Worm (Caenorhabditis elegans) whole organism, L3 larva: ENCODE measurements around the gene F10D7.4.

ENCODE experiments used
- ZK546.5 ChIP-seq: sonication (generic microtip); optimal IDR thresholded peaks from 2 replicates; lab custom pipeline; 2017; ENCODE audit warnings: missing biosample characterization, missing genetic modification characterization
- nhr-237 ChIP-seq: fragments of 150-350 bp; optimal IDR thresholded peaks from 2 replicates; lab custom pipeline; 2014; ENCODE audit warnings: missing biosample characterization, missing genetic modification characterization

- TF ChIP-seq ZK546.5 (tag; lab: Kevin White, UChicago) (no peak), nhr-237 (tag; lab: Kevin White, UChicago) (no peak)
Observed at ce11 chrX:17428803-17429202, 46.9 kb upstream of the F10D7.4 start, which contains the start of gene pbo-6.
